Fruit fly (Drosophila melanogaster) whole organism, prepupa: ENCODE measurements around the gene CG14042.

Experiments
- Lpt ChIP-seq: fragments of 200-800 bp; sonication (Bioruptor generic); optimal IDR thresholded peaks from 3 replicates; lab custom pipeline; 2016; ENCODE audit warnings: missing biosample characterization, missing genetic modification characterization
- pdm3 ChIP-seq: fragments of 200-800 bp; sonication (Bioruptor generic); optimal IDR thresholded peaks from 3 replicates; lab custom pipeline; 2016; ENCODE audit warnings: missing biosample characterization, missing genetic modification characterization

DNA sequence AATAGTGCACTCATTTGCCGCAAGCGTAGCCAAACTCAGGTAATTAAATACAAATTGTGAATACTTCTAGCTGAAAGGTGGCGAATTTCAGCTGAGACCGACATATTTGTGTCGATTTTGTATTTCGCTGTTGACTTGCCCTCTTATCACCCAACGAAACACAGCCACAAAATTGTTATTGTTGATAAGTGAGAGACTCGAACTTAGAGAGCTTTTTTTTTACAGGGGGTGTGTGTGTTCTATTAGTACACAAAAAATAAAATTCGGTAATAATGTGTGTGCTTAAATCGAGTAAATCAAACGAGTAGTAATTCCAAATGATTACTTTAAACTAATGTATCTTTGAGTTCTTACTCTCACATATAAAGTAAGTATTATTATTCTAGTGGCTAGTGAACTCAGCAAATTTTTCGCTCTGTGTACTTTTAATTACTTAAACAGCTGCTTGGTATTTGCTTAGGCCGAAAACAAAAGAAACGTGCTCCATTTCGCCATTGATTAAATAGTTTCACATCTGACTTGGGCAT, 23.5 kb downstream of the CG14042 start:
- TF ChIP-seq Lpt (GFP tag; lab: Kevin White, UChicago) (no peak), pdm3 (GFP tag; lab: Kevin White, UChicago) (no peak)
